Worm (Caenorhabditis elegans) whole organism, young adult: ENCODE results near the gene gly-14.

Experiments used
- B0019.2 ChIP-seq: fragments of 200-800 bp; sonication (Bioruptor generic); conservative IDR thresholded peaks from 2 replicates; pipeline ENCODE4 v1.3.6; 2022; ENCODE audit warnings: missing genetic modification reagents, missing genetic modification characterization, missing compliant biosample characterization
- B0261.1 ChIP-seq: sonication (generic microtip); optimal IDR thresholded peaks from 2 replicates; lab custom pipeline; 2016; ENCODE audit warnings: mild to moderate bottlenecking, missing genetic modification characterization, moderate library complexity, missing compliant biosample characterization
- D2030.7 ChIP-seq: fragments of 200-800 bp; sonication (Bioruptor generic); IDR thresholded peaks from 2 replicates; pipeline ENCODE4 v1.3.6; 2022; ENCODE audit warnings: missing genetic modification reagents, missing genetic modification characterization, missing compliant biosample characterization
- F33H1.4 ChIP-seq: fragments of 200-800 bp; sonication (Bioruptor generic); IDR thresholded peaks from 2 replicates; pipeline ENCODE4 v1.3.6; 2022; ENCODE audit warnings: missing genetic modification reagents, missing genetic modification characterization, missing compliant biosample characterization
- F37B4.10 ChIP-seq: fragments of 200-800 bp; sonication (Bioruptor generic); IDR thresholded peaks from 2 replicates; pipeline ENCODE4 v1.3.6; 2022; ENCODE audit warnings: missing genetic modification characterization, missing compliant biosample characterization
- F57C9.4 ChIP-seq: sonication (generic microtip); optimal IDR thresholded peaks from 2 replicates; lab custom pipeline; 2017; ENCODE audit warnings: mild to moderate bottlenecking, missing genetic modification characterization, missing compliant biosample characterization
- K11D2.4 ChIP-seq: fragments of 200-800 bp; sonication (Bioruptor generic); IDR thresholded peaks from 2 replicates; pipeline ENCODE4 v1.3.6; 2022; ENCODE audit warnings: missing genetic modification reagents, missing genetic modification characterization, missing compliant biosample characterization
- T26A5.8 ChIP-seq: sonication (generic microtip); optimal IDR thresholded peaks from 2 replicates; lab custom pipeline; 2016; ENCODE audit warnings: missing genetic modification characterization, missing compliant biosample characterization
- Y53F4B.3 ChIP-seq: fragments of 200-800 bp; sonication (Bioruptor generic); IDR thresholded peaks from 2 replicates; pipeline ENCODE4 v1.3.6; 2022; ENCODE audit warnings: missing genetic modification reagents, missing genetic modification characterization, missing compliant biosample characterization
- Y53G8AR.9 ChIP-seq: fragments of 200-800 bp; sonication (Bioruptor generic); conservative IDR thresholded peaks from 2 replicates; pipeline ENCODE4 v1.3.6; 2022; ENCODE audit warnings: missing genetic modification reagents, missing genetic modification characterization, missing compliant biosample characterization
- Y67H2A.10 ChIP-seq: fragments of 200-800 bp; sonication (Bioruptor generic); conservative IDR thresholded peaks from 2 replicates; pipeline ENCODE4 v1.3.6; 2022; ENCODE audit warnings: missing genetic modification reagents, missing genetic modification characterization, missing compliant biosample characterization
- Y79H2A.3 ChIP-seq: fragments of 200-800 bp; sonication (Bioruptor generic); conservative IDR thresholded peaks from 2 replicates; pipeline ENCODE4 v1.3.6; 2022; ENCODE audit warnings: missing genetic modification reagents, missing genetic modification characterization, missing compliant biosample characterization
- ZK185.1 ChIP-seq: sonication (generic microtip); optimal IDR thresholded peaks from 2 replicates; lab custom pipeline; 2016; ENCODE audit warnings: mild to moderate bottlenecking, missing genetic modification characterization, missing compliant biosample characterization; ENCODE audit not compliant: poor library complexity, severe bottlenecking
- aptf-2 ChIP-seq: fragments of 200-800 bp; sonication (Bioruptor generic); conservative IDR thresholded peaks from 2 replicates; pipeline ENCODE4 v1.3.6; 2022; ENCODE audit warnings: missing genetic modification reagents, missing genetic modification characterization, missing compliant biosample characterization
- attf-5 ChIP-seq: fragments of 200-800 bp; sonication (Bioruptor generic); optimal IDR thresholded peaks from 2 replicates; lab custom pipeline; 2018; ENCODE audit warnings: mild to moderate bottlenecking, missing genetic modification characterization, missing compliant biosample characterization
- attf-6 ChIP-seq: fragments of 200-800 bp; sonication (Bioruptor generic); IDR thresholded peaks from 2 replicates; pipeline ENCODE4 v1.3.6; 2022; ENCODE audit warnings: missing genetic modification reagents, missing genetic modification characterization, missing compliant biosample characterization
- cebp-1 ChIP-seq, 2 experiments: fragments of 200-800 bp in 1 of 2; sonication (Bioruptor generic) in 1 of 2; sonication (generic microtip) in 1 of 2; IDR thresholded peaks in 1 of 2; optimal IDR thresholded peaks in 1 of 2; 2 replicates each; pipeline versions ENCODE4 v1.3.6 to Lab custom; 2017 to 2022; ENCODE audit warnings: missing compliant biosample characterization in 2 of 2, missing genetic modification characterization in 2 of 2, mild to moderate bottlenecking in 1 of 2, missing genetic modification reagents in 1 of 2, moderate library complexity in 1 of 2
- ceh-27 ChIP-seq: fragments of 200-800 bp; sonication (Bioruptor generic); optimal IDR thresholded peaks from 2 replicates; lab custom pipeline; 2018; ENCODE audit warnings: mild to moderate bottlenecking, missing genetic modification characterization, moderate library complexity, missing compliant biosample characterization
- ceh-58 ChIP-seq: fragments of 200-800 bp; sonication (Bioruptor generic); IDR thresholded peaks from 2 replicates; pipeline ENCODE4 v1.3.6; 2022; ENCODE audit warnings: missing genetic modification characterization, missing compliant biosample characterization
- die-1 ChIP-seq: sonication (generic microtip); optimal IDR thresholded peaks from 2 replicates; lab custom pipeline; 2016; ENCODE audit warnings: missing genotype, mild to moderate bottlenecking, missing genetic modification characterization, missing compliant biosample characterization
- dox-1 ChIP-seq: fragments of 200-800 bp; sonication (Bioruptor generic); IDR thresholded peaks from 2 replicates; pipeline ENCODE4 v1.3.6; 2022; ENCODE audit warnings: missing genetic modification reagents, missing genetic modification characterization, missing compliant biosample characterization
- efl-1 ChIP-seq: fragments of 150-350 bp; optimal IDR thresholded peaks from 2 replicates; lab custom pipeline; 2014; ENCODE audit warnings: missing biosample characterization, missing genetic modification reagents, missing genetic modification characterization
- egl-18 ChIP-seq: fragments of 200-800 bp; sonication (Bioruptor generic); IDR thresholded peaks from 2 replicates; pipeline ENCODE4 v1.3.6; 2022; ENCODE audit warnings: missing genetic modification reagents, missing genetic modification characterization, missing compliant biosample characterization
- egl-44 ChIP-seq: fragments of 200-800 bp; sonication (Bioruptor generic); IDR thresholded peaks from 2 replicates; pipeline ENCODE4 v1.3.6; 2022; ENCODE audit warnings: missing genetic modification reagents, missing genetic modification characterization, missing compliant biosample characterization
- egrh-3 ChIP-seq: fragments of 200-800 bp; sonication (Bioruptor generic); IDR thresholded peaks from 2 replicates; pipeline ENCODE4 v1.3.6; 2022; ENCODE audit warnings: missing genetic modification reagents, missing genetic modification characterization, missing compliant biosample characterization
- ekl-4 ChIP-seq: fragments of 200-800 bp; sonication (Bioruptor generic); IDR thresholded peaks from 2 replicates; pipeline ENCODE4 v1.3.6; 2022; ENCODE audit warnings: missing genetic modification reagents, missing genetic modification characterization, missing compliant biosample characterization
- gei-17 ChIP-seq: fragments of 200-800 bp; sonication (Bioruptor generic); optimal IDR thresholded peaks from 2 replicates; lab custom pipeline; 2018; ENCODE audit warnings: mild to moderate bottlenecking, missing genetic modification characterization, missing compliant biosample characterization
- him-1 ChIP-seq: sonication (generic microtip); optimal IDR thresholded peaks from 2 replicates; lab custom pipeline; 2016; ENCODE audit warnings: missing genotype, missing genetic modification reagents, missing genetic modification characterization, missing compliant biosample characterization
- hlh-12 ChIP-seq: sonication (generic microtip); optimal IDR thresholded peaks from 2 replicates; lab custom pipeline; 2016; ENCODE audit warnings: missing genetic modification characterization, missing compliant biosample characterization
- hmg-1.2 ChIP-seq: fragments of 200-800 bp; sonication (Bioruptor generic); IDR thresholded peaks from 2 replicates; pipeline ENCODE4 v1.3.6; 2022; ENCODE audit warnings: missing genetic modification reagents, missing genetic modification characterization, missing compliant biosample characterization
- let-607 ChIP-seq, 2 experiments: fragments of 200-800 bp in 1 of 2; sonication (Bioruptor generic) in 1 of 2; sonication (generic microtip) in 1 of 2; optimal IDR thresholded peaks; 2 replicates each; lab custom pipeline; 2016 to 2018; ENCODE audit warnings: mild to moderate bottlenecking in 2 of 2, missing compliant biosample characterization in 2 of 2, missing genetic modification characterization in 2 of 2, moderate library complexity in 2 of 2, missing genotype in 1 of 2
- lin-40 ChIP-seq: sonication (generic microtip); optimal IDR thresholded peaks from 2 replicates; lab custom pipeline; 2016; ENCODE audit warnings: missing genetic modification characterization, mild to moderate bottlenecking, missing compliant biosample characterization, missing genotype, missing genetic modification reagents
- lin-54 ChIP-seq: fragments of 200-800 bp; sonication (Bioruptor generic); optimal IDR thresholded peaks from 2 replicates; lab custom pipeline; 2018; ENCODE audit warnings: mild to moderate bottlenecking, missing genetic modification characterization, missing compliant biosample characterization
- lsl-1 ChIP-seq: fragments of 200-800 bp; sonication (Bioruptor generic); optimal IDR thresholded peaks from 2 replicates; lab custom pipeline; 2018; ENCODE audit warnings: mild to moderate bottlenecking, missing genetic modification characterization, moderate library complexity, missing compliant biosample characterization
- madf-6 ChIP-seq: fragments of 200-800 bp; sonication (Bioruptor generic); IDR thresholded peaks from 2 replicates; pipeline ENCODE4 v1.3.6; 2022; ENCODE audit warnings: missing genetic modification reagents, missing genetic modification characterization, missing compliant biosample characterization
- madf-8 ChIP-seq: fragments of 200-800 bp; sonication (Bioruptor generic); conservative IDR thresholded peaks from 2 replicates; pipeline ENCODE4 v1.3.6; 2022; ENCODE audit warnings: missing genetic modification reagents, missing genetic modification characterization, missing compliant biosample characterization
- mel-28 ChIP-seq: sonication (generic microtip); optimal IDR thresholded peaks from 2 replicates; lab custom pipeline; 2016; ENCODE audit warnings: borderline replicate concordance, mild to moderate bottlenecking, missing genetic modification characterization, missing compliant biosample characterization
- rcor-1 ChIP-seq: fragments of 200-800 bp; sonication (Bioruptor generic); IDR thresholded peaks from 2 replicates; pipeline ENCODE4 v1.3.6; 2022; ENCODE audit warnings: missing genetic modification reagents, missing genetic modification characterization, missing compliant biosample characterization
- rec-8 ChIP-seq, 2 experiments: sonication (generic microtip); optimal IDR thresholded peaks; 2 replicates each; lab custom pipeline; 2016; ENCODE audit warnings: mild to moderate bottlenecking in 2 of 2, missing genetic modification characterization in 2 of 2, missing genetic modification reagents in 2 of 2, missing genotype in 2 of 2, missing biosample characterization in 1 of 2, missing compliant biosample characterization in 1 of 2, moderate library complexity in 1 of 2
- snpc-1.3 ChIP-seq: sonication (generic microtip); optimal IDR thresholded peaks from 2 replicates; lab custom pipeline; 2017; ENCODE audit warnings: missing genetic modification characterization, mild to moderate bottlenecking, missing compliant biosample characterization, antibody characterized with exemption, moderate library complexity, missing genotype, missing genetic modification reagents; ENCODE audit not compliant: insufficient read depth
- snpc-3.4 ChIP-seq: sonication (generic microtip); optimal IDR thresholded peaks from 2 replicates; lab custom pipeline; 2017; ENCODE audit warnings: missing genetic modification characterization, mild to moderate bottlenecking, missing compliant biosample characterization, antibody characterized with exemption, moderate library complexity, missing genotype, missing genetic modification reagents
- tbx-9 ChIP-seq: sonication (generic microtip); optimal IDR thresholded peaks from 2 replicates; lab custom pipeline; 2016; ENCODE audit warnings: borderline replicate concordance, missing genetic modification characterization, inconsistent platforms, missing compliant biosample characterization
- xnd-1 ChIP-seq: sonication (generic microtip); optimal IDR thresholded peaks from 2 replicates; lab custom pipeline; 2016; ENCODE audit warnings: missing genotype, missing genetic modification reagents, missing genetic modification characterization, missing compliant biosample characterization
- ztf-18 ChIP-seq: sonication (generic microtip); optimal IDR thresholded peaks from 2 replicates; lab custom pipeline; 2016; ENCODE audit warnings: missing genotype, mild to moderate bottlenecking, missing genetic modification characterization, missing compliant biosample characterization
- ztf-3 ChIP-seq: fragments of 200-800 bp; sonication (Bioruptor generic); optimal IDR thresholded peaks from 2 replicates; lab custom pipeline; 2018; ENCODE audit warnings: mild to moderate bottlenecking, missing genetic modification characterization, missing compliant biosample characterization

gly-14 gene

ce11 chrIII:3471403-3472053 lies 21.5 kb downstream of the gly-14 start, which contains the start of gene rsu-1 (continued):
- TF ChIP-seq egl-18 (no peak), die-1 (tag; lab: Kevin White, UChicago) (no peak), lin-40 (tag; lab: Kevin White, UChicago) (peak; percentile 50), cebp-1 (GFP tag; IDR thresholded peaks at IDR 0.05; lab: Robert Waterston, UW) (no peak), cebp-1 (tag; optimal IDR thresholded peaks at IDR 0.05; lab: Kevin White, UChicago) (peak; percentile 56), hmg-1.2 (GFP tag; lab: Robert Waterston, UW) (peak; percentile 83), lin-54 (GFP tag; lab: Kevin White, UChicago) (peak; percentile 15), snpc-3.4 (peak; percentile 25), ceh-27 (GFP tag; lab: Kevin White, UChicago) (peak; percentile 14), dox-1 (GFP tag; lab: Robert Waterston, UW) (peak; percentile 34; the same call in 1 of the 2 replicates), Y53G8AR.9 (0 out of 2 replicates have a peak, but pooled peaks have one; percentile 12), ZK185.1 (tag; lab: Kevin White, UChicago) (peak; percentile 64), tbx-9 (tag; lab: Kevin White, UChicago) (no peak), ztf-3 (no peak), rec-8 (tag; optimal IDR thresholded peaks at IDR 0.05; lab: Kevin White, UChicago) (no peak), T26A5.8 (tag; lab: Kevin White, UChicago) (no peak), egrh-3 (GFP tag; lab: Robert Waterston, UW) (0 out of 2 replicates have a peak, but pooled peaks have one; percentile 18), attf-5 (GFP tag; lab: Kevin White, UChicago) (peak; percentile 31), Y79H2A.3 (GFP tag; lab: Robert Waterston, UW) (no peak), mel-28 (no peak), rcor-1 (no peak), gei-17 (GFP tag; lab: Kevin White, UChicago) (no peak), let-607 (tag; optimal IDR thresholded peaks at IDR 0.05; lab: Kevin White, UChicago) (no peak)
- TF ChIP-seq, all 124 proteins: peak for 14

- TF ChIP-seq B0261.1 (tag; lab: Kevin White, UChicago) (no peak), rec-8 (tag; optimal IDR thresholded peaks at IDR 0.05; lab: Kevin White, UChicago) (no peak), Y67H2A.10 (no peak), ceh-58 (GFP tag; lab: Robert Waterston, UW) (no peak), him-1 (tag; lab: Kevin White, UChicago) (peak; percentile 48), ekl-4 (GFP tag; lab: Robert Waterston, UW) (no peak), efl-1 (GFP tag; lab: Kevin White, UChicago) (peak; percentile 58), ztf-18 (no peak), gei-17 (GFP tag; lab: Kevin White, UChicago) (no peak), attf-6 (GFP tag; lab: Robert Waterston, UW) (no peak), xnd-1 (tag; lab: Kevin White, UChicago) (peak; percentile 74), madf-6 (GFP tag; lab: Robert Waterston, UW) (peak; percentile 81), Y53F4B.3 (no peak), hlh-12 (tag; lab: Kevin White, UChicago) (no peak), F57C9.4 (no peak), egl-44 (no peak), F33H1.4 (GFP tag; lab: Robert Waterston, UW) (peak; percentile 86), K11D2.4 (GFP tag; lab: Robert Waterston, UW) (no peak), F37B4.10 (GFP tag; lab: Robert Waterston, UW) (no peak), aptf-2 (GFP tag; lab: Robert Waterston, UW) (no peak), D2030.7 (peak; percentile 31; the same call in 1 of the 2 replicates), snpc-1.3 (no peak), lsl-1 (GFP tag; lab: Kevin White, UChicago) (peak; percentile 90), madf-8 (GFP tag; lab: Robert Waterston, UW) (peak; percentile 70), B0019.2 (GFP tag; lab: Robert Waterston, UW) (no peak), snpc-3.4 (peak; percentile 30)
Measured at ce11 chrIII:3470973-3471372, 22.1 kb downstream of the gly-14 start.
